Worm (Caenorhabditis elegans) whole organism, L2 larva: Measurements from ENCODE around the gene del-2.
"Not testable (repeated sequence)": the region's sequence is repeated elsewhere in the genome, so short reads cannot be mapped to it uniquely, and the experiment has no call there.

Source experiments
- C34F6.9 ChIP-seq: fragments of 150-350 bp; optimal IDR thresholded peaks from 2 replicates; lab custom pipeline; 2014; ENCODE audit warnings: missing biosample characterization, missing genetic modification characterization
- F13H6.1 ChIP-seq: sonication (generic microtip); optimal IDR thresholded peaks from 2 replicates; lab custom pipeline; 2016; ENCODE audit warnings: missing genetic modification characterization, missing compliant biosample characterization
- ZK546.5 ChIP-seq: sonication (generic microtip); optimal IDR thresholded peaks from 2 replicates; lab custom pipeline; 2017; ENCODE audit warnings: missing biosample characterization, missing genetic modification characterization
- blmp-1 ChIP-seq: sonication (generic microtip); optimal IDR thresholded peaks from 2 replicates; lab custom pipeline; 2017; ENCODE audit warnings: missing genetic modification characterization, mild to moderate bottlenecking, missing compliant biosample characterization, antibody characterized with exemption, moderate library complexity; ENCODE audit not compliant: insufficient read depth
- ceh-16 ChIP-seq: fragments of 150-350 bp; optimal IDR thresholded peaks from 2 replicates; lab custom pipeline; 2014; ENCODE audit warnings: missing biosample characterization, missing genetic modification characterization
- crh-2 ChIP-seq: sonication (generic microtip); optimal IDR thresholded peaks from 2 replicates; lab custom pipeline; 2017; ENCODE audit warnings: missing biosample characterization, missing genetic modification characterization
- dmd-4 ChIP-seq: sonication (generic microtip); optimal IDR thresholded peaks from 2 replicates; lab custom pipeline; 2017; ENCODE audit warnings: missing biosample characterization, missing genetic modification characterization
- elt-1 ChIP-seq: fragments of 150-350 bp; optimal IDR thresholded peaks from 2 replicates; lab custom pipeline; 2014; ENCODE audit warnings: missing biosample characterization, missing genetic modification characterization
- elt-3 ChIP-seq: sonication (generic microtip); optimal IDR thresholded peaks from 2 replicates; lab custom pipeline; 2017; ENCODE audit warnings: missing biosample characterization, missing genetic modification characterization
- fos-1 ChIP-seq: fragments of 150-350 bp; optimal IDR thresholded peaks from 2 replicates; lab custom pipeline; 2014; ENCODE audit warnings: missing biosample characterization, missing genetic modification characterization
- gmeb-1 ChIP-seq: fragments of 150-350 bp; optimal IDR thresholded peaks from 2 replicates; lab custom pipeline; 2014; ENCODE audit warnings: missing biosample characterization, missing genetic modification characterization
- lin-11 ChIP-seq: fragments of 150-350 bp; sonication (generic microtip); optimal IDR thresholded peaks from 2 replicates; lab custom pipeline; 2014; ENCODE audit warnings: missing biosample characterization, missing genetic modification characterization, inconsistent platforms, mixed read lengths
- lin-13 ChIP-seq: fragments of 150-350 bp; optimal IDR thresholded peaks from 2 replicates; lab custom pipeline; 2014; ENCODE audit warnings: missing biosample characterization, missing genetic modification reagents, missing genetic modification characterization
- mbf-1 ChIP-seq: sonication (generic microtip); optimal IDR thresholded peaks from 2 replicates; lab custom pipeline; 2017; ENCODE audit warnings: missing biosample characterization, missing genetic modification characterization
- mdl-1 ChIP-seq, 2 experiments: fragments of 150-350 bp in 1 of 2; sonication (generic microtip) in 1 of 2; optimal IDR thresholded peaks; 2 replicates each; lab custom pipeline; 2017; ENCODE audit warnings: missing biosample characterization in 2 of 2, missing genetic modification characterization in 2 of 2
- nhr-11 ChIP-seq: fragments of 150-350 bp; optimal IDR thresholded peaks from 2 replicates; lab custom pipeline; 2014; ENCODE audit warnings: missing biosample characterization, missing genetic modification characterization
- nhr-12 ChIP-seq: fragments of 150-350 bp; optimal IDR thresholded peaks from 2 replicates; lab custom pipeline; 2014; ENCODE audit warnings: missing biosample characterization, missing genetic modification characterization
- nhr-23 ChIP-seq: fragments of 150-350 bp; optimal IDR thresholded peaks from 2 replicates; lab custom pipeline; 2014; ENCODE audit warnings: missing biosample characterization, missing genetic modification reagents, missing genetic modification characterization
- nhr-237 ChIP-seq: fragments of 150-350 bp; optimal IDR thresholded peaks from 2 replicates; lab custom pipeline; 2014; ENCODE audit warnings: missing biosample characterization, missing genetic modification characterization
- skn-1 ChIP-seq: sonication (generic microtip); optimal IDR thresholded peaks from 2 replicates; lab custom pipeline; 2017; ENCODE audit warnings: missing biosample characterization, missing genetic modification characterization
- sma-9 ChIP-seq, 2 experiments: fragments of 150-350 bp in 1 of 2; sonication (generic microtip) in 1 of 2; optimal IDR thresholded peaks; 2 replicates each; lab custom pipeline; 2014 to 2016; ENCODE audit warnings: missing genetic modification characterization in 2 of 2, mild to moderate bottlenecking in 1 of 2, missing biosample characterization in 1 of 2, missing compliant biosample characterization in 1 of 2, missing genetic modification reagents in 1 of 2, moderate library complexity in 1 of 2
- unc-39 ChIP-seq: fragments of 150-350 bp; optimal IDR thresholded peaks from 2 replicates; lab custom pipeline; 2014; ENCODE audit warnings: missing biosample characterization, missing genetic modification characterization
- unc-62 ChIP-seq: fragments of 150-350 bp; optimal IDR thresholded peaks from 2 replicates; lab custom pipeline; 2014; ENCODE audit warnings: missing biosample characterization, missing genetic modification reagents, missing genetic modification characterization
- ztf-11 ChIP-seq: sonication (generic microtip); optimal IDR thresholded peaks from 2 replicates; lab custom pipeline; 2017; ENCODE audit warnings: missing biosample characterization, missing genetic modification characterization

The del-2 gene

DNA sequence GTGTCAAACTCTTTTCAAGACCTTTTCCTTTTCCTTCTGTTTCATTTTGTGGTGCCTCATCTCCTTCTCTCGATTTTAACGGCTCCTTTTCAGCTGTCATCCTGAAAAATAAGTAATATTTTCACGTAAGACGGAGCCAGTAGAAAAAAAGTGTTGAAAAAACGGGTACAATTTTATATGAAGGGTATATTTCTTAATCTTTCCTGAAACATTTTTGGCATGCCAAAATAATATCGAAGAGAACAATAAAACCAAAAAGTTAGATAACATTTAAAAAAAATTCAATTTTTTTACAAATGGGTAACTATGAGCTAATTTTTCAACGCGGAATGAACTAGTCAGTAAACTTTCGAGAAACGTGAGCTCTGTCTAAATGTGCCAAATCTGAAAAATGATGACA is 40.2 kb downstream of the del-2 start, which contains the start of gene aat-1:
TSS of gene aat-1 (minus strand) at position 101 of the 400 bp plus-strand sequence.
- TF ChIP-seq ceh-16 (tag; lab: Kevin White, UChicago) (no peak), ztf-11 (tag; lab: Kevin White, UChicago) (no peak), F13H6.1 (no peak), unc-39 (tag; lab: Kevin White, UChicago) (no peak), gmeb-1 (tag; lab: Kevin White, UChicago) (no peak), blmp-1 (no peak), lin-11 (tag; lab: Kevin White, UChicago) (no peak)

ce11 chrIV:9595779-9596406 is 45.9 kb downstream of the del-2 start, which contains the start of the genes F27C8.3 and F27C8.2:
TSS of gene F27C8.3 (minus strand) at chrIV:9595879.
TSS of gene F27C8.2 (plus strand) at chrIV:9596356.
- not testable (repeated sequence) for TF ChIP-seq ZK546.5 (tag; lab: Kevin White, UChicago); unc-62 (GFP tag; lab: Kevin White, UChicago); ztf-11 (tag; lab: Kevin White, UChicago)
- TF ChIP-seq, all 48 proteins: peak for 0; not testable (repeated sequence) for 48

DNA sequence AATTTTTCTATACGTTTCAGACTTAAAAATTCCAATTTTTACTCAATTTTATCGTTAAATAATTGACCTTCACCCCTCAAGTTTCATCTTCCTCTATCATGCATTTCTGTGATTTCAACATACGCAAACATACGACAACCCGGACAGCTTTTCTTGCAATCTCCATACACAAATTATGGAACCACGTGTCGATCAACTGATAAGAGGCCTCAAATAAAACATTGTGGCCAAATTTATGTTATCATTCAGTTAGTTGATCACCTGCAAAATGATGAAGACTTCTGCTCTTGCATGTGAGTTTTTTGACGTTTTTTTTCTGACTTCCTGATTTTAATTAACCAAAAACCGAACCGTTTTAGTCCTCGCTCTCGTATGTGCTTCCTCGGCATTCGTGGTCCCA is 48.4 kb downstream of the del-2 start, which contains the start of gene spp-18:
TSS of gene spp-18 (plus strand) at position 257 of the 400 bp plus-strand sequence.
- TF ChIP-seq crh-2 (tag; lab: Kevin White, UChicago) (peak; percentile 60), sma-9 (GFP tag; optimal IDR thresholded peaks at IDR 0.05; lab: Kevin White, UChicago) (peak; percentile 63), sma-9 (tag; optimal IDR thresholded peaks at IDR 0.05; lab: Kevin White, UChicago) (no peak), mdl-1 (tag; optimal IDR thresholded peaks at IDR 0.05; lab: Kevin White, UChicago) (peak in 1 of 2 experiments; percentile 21), fos-1 (tag; lab: Kevin White, UChicago) (peak; percentile 66), lin-13 (GFP tag; lab: Kevin White, UChicago) (no peak), gmeb-1 (tag; lab: Kevin White, UChicago) (peak; percentile 32)

- TF ChIP-seq nhr-237 (tag; lab: Kevin White, UChicago) (no peak), nhr-11 (no peak), blmp-1 (no peak), gmeb-1 (tag; lab: Kevin White, UChicago) (no peak), C34F6.9 (tag; lab: Kevin White, UChicago) (no peak), sma-9 (GFP tag; optimal IDR thresholded peaks at IDR 0.05; lab: Kevin White, UChicago) (no peak), sma-9 (tag; optimal IDR thresholded peaks at IDR 0.05; lab: Kevin White, UChicago) (no peak), unc-39 (tag; lab: Kevin White, UChicago) (no peak), skn-1 (no peak), elt-1 (no peak), mbf-1 (tag; lab: Kevin White, UChicago) (no peak), elt-3 (tag; lab: Kevin White, UChicago) (no peak), dmd-4 (tag; lab: Kevin White, UChicago) (no peak)
Measured at ce11 chrIV:9592413-9592812, 49.4 kb downstream of the del-2 start, which contains the start of gene pei-1. TSS of gene pei-1 (minus strand) at chrIV:9592513.

ce11 chrIV:9588784-9589457 is 52.9 kb downstream of the del-2 start, which contains the start of gene trcs-1:
TSS of gene trcs-1 (minus strand) at chrIV:9588834.
- TF ChIP-seq crh-2 (tag; lab: Kevin White, UChicago) (no peak), nhr-23 (tag; lab: Kevin White, UChicago) (no peak), mbf-1 (tag; lab: Kevin White, UChicago) (no peak), unc-62 (GFP tag; lab: Kevin White, UChicago) (no peak), dmd-4 (tag; lab: Kevin White, UChicago) (no peak), nhr-12 (tag; lab: Kevin White, UChicago) (no peak), elt-1 (no peak), ztf-11 (tag; lab: Kevin White, UChicago) (no peak)
